Worm (Caenorhabditis elegans) whole organism, late embryonic: ENCODE results near the gene C27H6.9.

Experiments
- C08G9.2 ChIP-seq: sonication (generic microtip); optimal IDR thresholded peaks from 2 replicates; lab custom pipeline; 2016; ENCODE audit warnings: mild to moderate bottlenecking, missing genetic modification characterization, moderate library complexity, missing compliant biosample characterization
- K02D7.2 ChIP-seq: sonication (generic microtip); optimal IDR thresholded peaks from 2 replicates; lab custom pipeline; 2017; ENCODE audit warnings: mild to moderate bottlenecking, missing genetic modification characterization, missing compliant biosample characterization
- ama-1 ChIP-seq: fragments of 150-350 bp; optimal IDR thresholded peaks from 2 replicates; lab custom pipeline; 2014
- ceh-2 ChIP-seq: sonication (generic microtip); optimal IDR thresholded peaks from 2 replicates; lab custom pipeline; 2016; ENCODE audit warnings: missing genotype, missing genetic modification characterization, missing compliant biosample characterization
- ceh-31 ChIP-seq: sonication (generic microtip); optimal IDR thresholded peaks from 2 replicates; lab custom pipeline; 2016; ENCODE audit warnings: missing genetic modification characterization, missing compliant biosample characterization
- ceh-48 ChIP-seq: sonication (generic microtip); optimal IDR thresholded peaks from 2 replicates; lab custom pipeline; 2016; ENCODE audit warnings: missing genetic modification characterization, inconsistent platforms, missing compliant biosample characterization
- ceh-9 ChIP-seq: sonication (generic microtip); optimal IDR thresholded peaks from 2 replicates; lab custom pipeline; 2016; ENCODE audit warnings: mild to moderate bottlenecking, missing genetic modification characterization, inconsistent platforms, missing compliant biosample characterization
- che-1 ChIP-seq: sonication (generic microtip); optimal IDR thresholded peaks from 2 replicates; lab custom pipeline; 2016; ENCODE audit warnings: mild to moderate bottlenecking, missing genetic modification characterization, missing compliant biosample characterization
- elt-2 ChIP-seq: sonication (generic microtip); optimal IDR thresholded peaks from 2 replicates; lab custom pipeline; 2016; ENCODE audit warnings: missing genetic modification reagents, missing genetic modification characterization, missing compliant biosample characterization
- elt-4 ChIP-seq: sonication (generic microtip); optimal IDR thresholded peaks from 2 replicates; lab custom pipeline; 2016; ENCODE audit warnings: missing genetic modification characterization, missing compliant biosample characterization
- ets-4 ChIP-seq: sonication (generic microtip); optimal IDR thresholded peaks from 2 replicates; lab custom pipeline; 2016; ENCODE audit warnings: missing genetic modification characterization, missing compliant biosample characterization
- eyg-1 ChIP-seq: sonication (generic microtip); optimal IDR thresholded peaks from 2 replicates; lab custom pipeline; 2016; ENCODE audit warnings: missing genotype, missing genetic modification characterization, missing compliant biosample characterization
- hlh-15 ChIP-seq: sonication (generic microtip); optimal IDR thresholded peaks from 2 replicates; lab custom pipeline; 2016; ENCODE audit warnings: missing genetic modification characterization, missing compliant biosample characterization
- hlh-8 ChIP-seq: sonication (generic microtip); optimal IDR thresholded peaks from 2 replicates; lab custom pipeline; 2016; ENCODE audit warnings: missing genotype, missing genetic modification characterization, missing compliant biosample characterization
- pat-9 ChIP-seq: fragments of 200-800 bp; sonication (Bioruptor generic); optimal IDR thresholded peaks from 2 replicates; lab custom pipeline; 2018; ENCODE audit warnings: mild to moderate bottlenecking, missing genetic modification characterization, moderate library complexity, missing compliant biosample characterization
- ref-2 ChIP-seq: sonication (generic microtip); optimal IDR thresholded peaks from 2 replicates; lab custom pipeline; 2016; ENCODE audit warnings: missing genetic modification characterization, missing compliant biosample characterization
- sdc-2 ChIP-seq: sonication (generic microtip); optimal IDR thresholded peaks from 2 replicates; lab custom pipeline; 2016; ENCODE audit warnings: missing genotype, missing genetic modification characterization, missing compliant biosample characterization
- sox-4 ChIP-seq: sonication (generic microtip); optimal IDR thresholded peaks from 2 replicates; lab custom pipeline; 2017; ENCODE audit warnings: mild to moderate bottlenecking, missing genetic modification characterization, inconsistent platforms, missing compliant biosample characterization
- syd-9 ChIP-seq: sonication (generic microtip); optimal IDR thresholded peaks from 2 replicates; lab custom pipeline; 2016; ENCODE audit warnings: mild to moderate bottlenecking, missing genetic modification characterization, moderate library complexity, missing compliant biosample characterization
- unc-55 ChIP-seq: sonication (generic microtip); optimal IDR thresholded peaks from 2 replicates; lab custom pipeline; 2017; ENCODE audit warnings: missing biosample characterization, missing genetic modification reagents, missing genetic modification characterization
- zip-5 ChIP-seq: sonication (generic microtip); optimal IDR thresholded peaks from 2 replicates; lab custom pipeline; 2016; ENCODE audit warnings: missing genetic modification characterization, missing compliant biosample characterization

C27H6.9 gene

DNA sequence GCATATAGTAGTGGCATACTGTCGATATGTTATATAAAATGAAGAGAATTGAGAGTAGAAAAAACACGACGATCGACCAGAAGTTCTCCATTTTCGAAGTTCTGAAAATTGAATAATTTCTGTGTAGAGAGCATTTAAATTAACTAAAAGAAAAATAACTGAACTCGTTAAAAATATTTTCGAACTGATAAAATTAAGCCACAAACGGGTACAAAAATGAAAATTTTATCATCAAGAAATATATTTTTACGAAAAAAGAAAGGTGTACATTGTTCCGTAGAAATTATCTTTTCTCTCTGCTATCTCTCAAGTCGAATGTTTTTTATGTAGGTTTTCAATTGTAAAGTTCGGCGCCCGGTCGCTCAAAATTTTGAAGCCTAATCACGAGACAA lies 48.3 kb downstream of the C27H6.9 start, which contains the start of gene acl-2:
acl-2 (minus strand) TSS at position 101 of the 392 bp plus-strand sequence.
- TF ChIP-seq ceh-31 (no peak), syd-9 (tag; lab: Kevin White, UChicago) (no peak), ref-2 (tag; lab: Kevin White, UChicago) (no peak), sox-4 (no peak), ama-1 (lab: Kevin White, UChicago) (no peak), ceh-48 (tag; lab: Kevin White, UChicago) (no peak), hlh-8 (no peak), sdc-2 (tag; lab: Kevin White, UChicago) (no peak), hlh-15 (tag; lab: Kevin White, UChicago) (no peak), ceh-9 (tag; lab: Kevin White, UChicago) (no peak), elt-2 (tag; lab: Kevin White, UChicago) (no peak), elt-4 (tag; lab: Kevin White, UChicago) (no peak), pat-9 (no peak), unc-55 (GFP tag; lab: Kevin White, UChicago) (no peak), ets-4 (tag; lab: Kevin White, UChicago) (no peak), che-1 (tag; lab: Kevin White, UChicago) (no peak)

- TF ChIP-seq C08G9.2 (tag; lab: Kevin White, UChicago): peak; percentile 48
- TF ChIP-seq eyg-1 (tag; lab: Kevin White, UChicago): no peak
- peak; percentile 57 for TF ChIP-seq zip-5
- peak; percentile 31 for TF ChIP-seq ceh-31
- peak; percentile 40 for TF ChIP-seq ceh-2 (tag; lab: Kevin White, UChicago)
- peak; percentile 13 for TF ChIP-seq ets-4 (tag; lab: Kevin White, UChicago)
- TF ChIP-seq K02D7.2 (tag; lab: Kevin White, UChicago): no peak
These were observed 48.9 kb downstream of the C27H6.9 start for ce11 chrV:10031384-10032171.
